Fruit fly (Drosophila melanogaster) whole organism, adult: ENCODE measurements around the gene CG31832.

ENCODE experiments used
- CG12768 ChIP-seq: fragments of 200-800 bp; sonication (Bioruptor generic); optimal IDR thresholded peaks from 2 replicates; lab custom pipeline; 2017; ENCODE audit warnings: missing biosample characterization, missing genetic modification characterization, mild to moderate bottlenecking, moderate library complexity, missing genetic modification reagents
- CG33017 ChIP-seq: fragments of 200-800 bp; sonication (Bioruptor generic); optimal IDR thresholded peaks from 2 replicates; lab custom pipeline; 2018; ENCODE audit warnings: missing biosample characterization, mild to moderate bottlenecking, missing genetic modification characterization, moderate library complexity
- CG5204 ChIP-seq: fragments of 200-800 bp; sonication (Bioruptor generic); optimal IDR thresholded peaks from 2 replicates; lab custom pipeline; 2016; ENCODE audit warnings: missing biosample characterization, missing genetic modification characterization
- CG7045 ChIP-seq: fragments of 200-800 bp; sonication (Bioruptor generic); optimal IDR thresholded peaks from 2 replicates; lab custom pipeline; 2017; ENCODE audit warnings: missing biosample characterization, mild to moderate bottlenecking, missing genetic modification characterization
- Clk ChIP-seq: fragments of 200-800 bp; sonication (Bioruptor generic); optimal IDR thresholded peaks from 2 replicates; lab custom pipeline; 2017; ENCODE audit warnings: missing biosample characterization, missing genetic modification characterization
- Crg-1 ChIP-seq: fragments of 200-800 bp; sonication (Bioruptor generic); optimal IDR thresholded peaks from 2 replicates; lab custom pipeline; 2016; ENCODE audit warnings: missing biosample characterization, missing genetic modification characterization
- Hr96 ChIP-seq: fragments of 200-800 bp; sonication (Bioruptor generic); optimal IDR thresholded peaks from 2 replicates; lab custom pipeline; 2016; ENCODE audit warnings: missing biosample characterization, missing genetic modification characterization
- Mnt ChIP-seq: fragments of 200-800 bp; sonication (Bioruptor generic); optimal IDR thresholded peaks from 2 replicates; lab custom pipeline; 2016; ENCODE audit warnings: missing biosample characterization, mild to moderate bottlenecking, missing genetic modification characterization
- cic ChIP-seq: fragments of 200-800 bp; sonication (Bioruptor generic); optimal IDR thresholded peaks from 2 replicates; lab custom pipeline; 2017; ENCODE audit warnings: missing biosample characterization, mild to moderate bottlenecking, missing genetic modification characterization, moderate library complexity
- ovo ChIP-seq: fragments of 200-800 bp; sonication (Bioruptor generic); optimal IDR thresholded peaks from 2 replicates; lab custom pipeline; 2016; ENCODE audit warnings: missing biosample characterization, missing genetic modification characterization

DNA sequence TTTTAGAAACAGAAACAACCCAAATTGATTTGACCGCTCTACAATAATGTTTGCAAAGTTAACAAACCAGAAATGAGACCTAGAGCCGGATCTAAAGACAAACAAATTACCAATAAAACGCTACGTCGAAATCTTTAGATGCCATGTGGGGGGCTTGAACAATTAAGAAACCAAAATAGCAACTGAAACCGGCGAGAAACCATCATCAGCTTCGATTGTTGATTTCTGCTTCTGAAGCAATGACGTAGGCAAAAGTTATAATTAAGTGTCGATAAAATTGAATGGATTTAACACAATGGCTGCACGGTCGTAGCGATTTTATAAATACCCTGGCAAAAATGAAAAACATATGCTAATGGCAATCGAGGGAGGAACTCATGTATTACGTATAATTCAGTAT lies 38.7 kb downstream of the CG31832 start:
- TF ChIP-seq CG7045 (GFP tag; lab: Kevin White, UChicago) (no peak), ovo (GFP tag; lab: Kevin White, UChicago) (no peak), CG33017 (tag; lab: Kevin White, UChicago) (no peak), Crg-1 (GFP tag; lab: Kevin White, UChicago) (no peak), Clk (GFP tag; lab: Kevin White, UChicago) (no peak), CG12768 (GFP tag; lab: Kevin White, UChicago) (no peak), Mnt (GFP tag; lab: Kevin White, UChicago) (no peak), CG5204 (no peak), Hr96 (GFP tag; lab: Kevin White, UChicago) (no peak), cic (no peak)
